Worm (Caenorhabditis elegans) whole organism, early embryonic: ENCODE measurements around the gene C50B6.7.

Experiments
- B0310.2 ChIP-seq: sonication (generic microtip); optimal IDR thresholded peaks from 2 replicates; lab custom pipeline; 2016; ENCODE audit warnings: mild to moderate bottlenecking, missing genetic modification characterization, missing compliant biosample characterization
- F13C5.2 ChIP-seq: sonication (generic microtip); optimal IDR thresholded peaks from 2 replicates; lab custom pipeline; 2017; ENCODE audit warnings: mild to moderate bottlenecking, missing genetic modification characterization, inconsistent platforms, missing compliant biosample characterization
- aly-1 ChIP-seq: sonication (generic microtip); optimal IDR thresholded peaks from 2 replicates; lab custom pipeline; 2016; ENCODE audit warnings: missing genetic modification characterization, missing compliant biosample characterization
- ama-1 ChIP-seq: fragments of 150-350 bp; optimal IDR thresholded peaks from 2 replicates; lab custom pipeline; 2014
- ceh-36 ChIP-seq: sonication (generic microtip); optimal IDR thresholded peaks from 2 replicates; lab custom pipeline; 2016; ENCODE audit warnings: missing genetic modification characterization, inconsistent platforms, missing compliant biosample characterization
- flt-1 ChIP-seq: fragments of 200-800 bp; sonication (Bioruptor generic); IDR thresholded peaks from 2 replicates; pipeline ENCODE4 v1.3.6; 2022; ENCODE audit warnings: missing genetic modification characterization, missing compliant biosample characterization
- hmbx-1 ChIP-seq: sonication (generic microtip); optimal IDR thresholded peaks from 2 replicates; lab custom pipeline; 2016; ENCODE audit warnings: mild to moderate bottlenecking, missing genetic modification characterization, missing compliant biosample characterization
- hmg-4 ChIP-seq: fragments of 200-800 bp; sonication (Bioruptor generic); optimal IDR thresholded peaks from 2 replicates; lab custom pipeline; 2018; ENCODE audit warnings: mild to moderate bottlenecking, missing genetic modification characterization, missing compliant biosample characterization
- hnd-1 ChIP-seq: sonication (generic microtip); optimal IDR thresholded peaks from 2 replicates; lab custom pipeline; 2016; ENCODE audit warnings: missing genetic modification characterization, missing compliant biosample characterization
- pes-1 ChIP-seq: fragments of 200-800 bp; sonication (Bioruptor generic); IDR thresholded peaks from 2 replicates; pipeline ENCODE4 v1.3.6; 2022; ENCODE audit warnings: missing genetic modification reagents, missing genetic modification characterization, missing compliant biosample characterization
- scrt-1 ChIP-seq: fragments of 200-800 bp; sonication (Bioruptor generic); IDR thresholded peaks from 2 replicates; pipeline ENCODE4 v1.3.6; 2022; ENCODE audit warnings: missing genetic modification characterization, missing compliant biosample characterization
- sea-1 ChIP-seq: fragments of 200-800 bp; sonication (Bioruptor generic); conservative IDR thresholded peaks from 2 replicates; pipeline ENCODE4 v1.3.6; 2022; ENCODE audit warnings: missing genetic modification characterization, missing compliant biosample characterization
- tbx-11 ChIP-seq: fragments of 200-800 bp; sonication (Bioruptor generic); IDR thresholded peaks from 2 replicates; pipeline ENCODE4 v1.3.6; 2022; ENCODE audit warnings: missing genetic modification characterization, missing compliant biosample characterization

DNA sequence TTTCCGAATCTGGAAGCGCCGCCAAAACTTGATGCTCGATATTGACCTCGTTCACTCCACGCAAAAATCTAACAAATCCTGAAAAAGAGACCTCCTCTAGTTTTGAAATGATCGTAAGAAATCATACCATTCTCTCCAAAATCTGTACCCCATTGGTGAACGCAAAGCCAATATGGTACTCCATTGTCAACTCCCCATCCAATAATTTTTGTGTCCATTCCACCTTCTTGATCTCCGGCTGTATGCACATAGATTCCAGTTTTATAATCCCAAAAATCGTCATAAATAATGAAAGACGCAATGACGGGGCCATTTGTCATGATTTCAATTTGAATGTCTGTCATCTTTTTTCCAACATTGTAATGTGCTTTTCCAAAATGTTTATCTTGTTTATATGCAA lies 31.4 kb upstream of the C50B6.7 start:
- TF ChIP-seq tbx-11 (GFP tag; lab: Robert Waterston, UW) (no peak), flt-1 (GFP tag; lab: Robert Waterston, UW) (no peak), ceh-36 (tag; lab: Kevin White, UChicago) (no peak), ama-1 (no peak), sea-1 (GFP tag; lab: Robert Waterston, UW) (no peak), hmbx-1 (tag; lab: Kevin White, UChicago) (no peak), B0310.2 (tag; lab: Kevin White, UChicago) (no peak), pes-1 (GFP tag; lab: Robert Waterston, UW) (no peak), aly-1 (no peak), hnd-1 (tag; lab: Kevin White, UChicago) (no peak), F13C5.2 (tag; lab: Kevin White, UChicago) (no peak), hmg-4 (GFP tag; lab: Kevin White, UChicago) (no peak), scrt-1 (GFP tag; lab: Robert Waterston, UW) (no peak)
